Worm (Caenorhabditis elegans) whole organism, mixed stage, embryonic: Measurements from ENCODE around the gene F56H9.2.

Experiments
- ces-1 ChIP-seq: fragments of 150-350 bp; optimal IDR thresholded peaks from 2 replicates; lab custom pipeline; 2014; ENCODE audit warnings: missing biosample characterization, missing genetic modification reagents, missing genetic modification characterization
- elt-3 ChIP-seq: fragments of 150-350 bp; optimal IDR thresholded peaks from 2 replicates; lab custom pipeline; 2014; ENCODE audit warnings: missing biosample characterization, missing genetic modification characterization
- flh-1 ChIP-seq: fragments of 200-800 bp; sonication (Bioruptor generic); optimal IDR thresholded peaks from 2 replicates; lab custom pipeline; 2018; ENCODE audit warnings: mild to moderate bottlenecking, missing genetic modification characterization, moderate library complexity, missing compliant biosample characterization
- hlh-1 ChIP-seq: fragments of 150-350 bp; optimal IDR thresholded peaks from 2 replicates; lab custom pipeline; 2014; ENCODE audit warnings: missing biosample characterization, missing genetic modification reagents, missing genetic modification characterization
- lin-13 ChIP-seq: fragments of 150-350 bp; optimal IDR thresholded peaks from 2 replicates; lab custom pipeline; 2014; ENCODE audit warnings: missing biosample characterization, missing genetic modification characterization
- mab-5 ChIP-seq: fragments of 150-350 bp; optimal IDR thresholded peaks from 2 replicates; lab custom pipeline; 2014; ENCODE audit warnings: missing biosample characterization, missing genetic modification characterization
- nhr-2 ChIP-seq: fragments of 150-350 bp; optimal IDR thresholded peaks from 2 replicates; lab custom pipeline; 2014; ENCODE audit warnings: missing biosample characterization, missing genetic modification characterization
- nhr-237 ChIP-seq: fragments of 150-350 bp; optimal IDR thresholded peaks from 2 replicates; lab custom pipeline; 2014; ENCODE audit warnings: missing biosample characterization, missing genetic modification characterization
- nhr-28 ChIP-seq: fragments of 150-350 bp; optimal IDR thresholded peaks from 2 replicates; lab custom pipeline; 2014; ENCODE audit warnings: missing biosample characterization, missing genetic modification characterization
- nhr-76 ChIP-seq: sonication (generic microtip); optimal IDR thresholded peaks from 2 replicates; lab custom pipeline; 2017; ENCODE audit warnings: missing biosample characterization, missing genetic modification characterization
- snpc-4 ChIP-seq: fragments of 150-350 bp; optimal IDR thresholded peaks from 2 replicates; lab custom pipeline; 2014; ENCODE audit warnings: missing biosample characterization, missing genetic modification characterization
- sptf-1 ChIP-seq: sonication (generic microtip); optimal IDR thresholded peaks from 2 replicates; lab custom pipeline; 2017; ENCODE audit warnings: mild to moderate bottlenecking, missing genetic modification characterization, moderate library complexity, missing compliant biosample characterization

DNA sequence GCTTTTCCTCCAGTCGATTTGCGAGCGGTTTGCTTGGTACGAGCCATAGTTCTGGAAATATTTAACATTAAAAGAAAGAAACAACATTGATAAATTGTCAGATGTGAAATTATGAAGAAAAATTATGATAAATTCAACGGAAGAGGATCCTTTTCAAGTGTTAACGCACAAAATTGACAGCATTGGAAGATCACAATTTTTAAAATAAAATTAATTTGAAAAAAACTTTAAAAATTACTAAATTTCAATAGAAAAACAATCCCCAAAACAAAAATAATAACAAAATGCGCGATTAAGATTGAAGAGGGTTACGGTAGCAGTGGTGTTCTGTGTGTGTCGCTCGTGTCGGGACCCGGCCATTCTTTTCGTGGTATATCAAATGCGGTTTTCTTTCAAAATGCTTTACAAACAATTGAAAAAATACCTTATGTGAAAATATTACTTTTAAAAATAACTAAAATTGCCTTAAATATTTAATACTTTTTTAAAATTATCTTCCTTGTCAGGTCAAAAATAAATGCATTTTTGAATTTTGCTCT is 22.9 kb downstream of the F56H9.2 start, which contains the start of gene his-74:
- TF ChIP-seq mab-5 (tag; lab: Kevin White, UChicago) (no peak), lin-13 (tag; lab: Kevin White, UChicago) (no peak), ces-1 (no peak), flh-1 (no peak), sptf-1 (no peak), hlh-1 (tag; lab: Kevin White, UChicago) (no peak), nhr-28 (no peak), nhr-237 (no peak), snpc-4 (no peak), nhr-2 (no peak), nhr-76 (no peak), elt-3 (tag; lab: Kevin White, UChicago) (no peak)
